Worm (Caenorhabditis elegans) whole organism, early embryonic: ENCODE measurements around the gene F08H9.3.

Source experiments
- B0310.2 ChIP-seq: sonication (generic microtip); optimal IDR thresholded peaks from 2 replicates; lab custom pipeline; 2016; ENCODE audit warnings: mild to moderate bottlenecking, missing genetic modification characterization, missing compliant biosample characterization
- F13C5.2 ChIP-seq: sonication (generic microtip); optimal IDR thresholded peaks from 2 replicates; lab custom pipeline; 2017; ENCODE audit warnings: mild to moderate bottlenecking, missing genetic modification characterization, inconsistent platforms, missing compliant biosample characterization
- aly-1 ChIP-seq: sonication (generic microtip); optimal IDR thresholded peaks from 2 replicates; lab custom pipeline; 2016; ENCODE audit warnings: missing genetic modification characterization, missing compliant biosample characterization
- ama-1 ChIP-seq: fragments of 150-350 bp; optimal IDR thresholded peaks from 2 replicates; lab custom pipeline; 2014
- ceh-13 ChIP-seq: fragments of 200-800 bp; sonication (Bioruptor generic); optimal IDR thresholded peaks from 2 replicates; lab custom pipeline; 2018; ENCODE audit warnings: mild to moderate bottlenecking, missing genetic modification characterization, missing compliant biosample characterization
- ceh-36 ChIP-seq: sonication (generic microtip); optimal IDR thresholded peaks from 2 replicates; lab custom pipeline; 2016; ENCODE audit warnings: missing genetic modification characterization, inconsistent platforms, missing compliant biosample characterization
- hmg-4 ChIP-seq: fragments of 200-800 bp; sonication (Bioruptor generic); optimal IDR thresholded peaks from 2 replicates; lab custom pipeline; 2018; ENCODE audit warnings: mild to moderate bottlenecking, missing genetic modification characterization, missing compliant biosample characterization
- hnd-1 ChIP-seq: sonication (generic microtip); optimal IDR thresholded peaks from 2 replicates; lab custom pipeline; 2016; ENCODE audit warnings: missing genetic modification characterization, missing compliant biosample characterization
- sea-1 ChIP-seq: fragments of 200-800 bp; sonication (Bioruptor generic); conservative IDR thresholded peaks from 2 replicates; pipeline ENCODE4 v1.3.6; 2022; ENCODE audit warnings: missing genetic modification characterization, missing compliant biosample characterization
- tbx-11 ChIP-seq: fragments of 200-800 bp; sonication (Bioruptor generic); IDR thresholded peaks from 2 replicates; pipeline ENCODE4 v1.3.6; 2022; ENCODE audit warnings: missing genetic modification characterization, missing compliant biosample characterization
- tbx-37 ChIP-seq: fragments of 200-800 bp; sonication (Bioruptor generic); conservative IDR thresholded peaks from 2 replicates; pipeline ENCODE4 v1.3.6; 2022; ENCODE audit warnings: missing genetic modification reagents, missing genetic modification characterization, missing compliant biosample characterization
- tra-4 ChIP-seq: sonication (generic microtip); optimal IDR thresholded peaks from 2 replicates; lab custom pipeline; 2017; ENCODE audit warnings: missing genetic modification characterization, missing compliant biosample characterization

DNA sequence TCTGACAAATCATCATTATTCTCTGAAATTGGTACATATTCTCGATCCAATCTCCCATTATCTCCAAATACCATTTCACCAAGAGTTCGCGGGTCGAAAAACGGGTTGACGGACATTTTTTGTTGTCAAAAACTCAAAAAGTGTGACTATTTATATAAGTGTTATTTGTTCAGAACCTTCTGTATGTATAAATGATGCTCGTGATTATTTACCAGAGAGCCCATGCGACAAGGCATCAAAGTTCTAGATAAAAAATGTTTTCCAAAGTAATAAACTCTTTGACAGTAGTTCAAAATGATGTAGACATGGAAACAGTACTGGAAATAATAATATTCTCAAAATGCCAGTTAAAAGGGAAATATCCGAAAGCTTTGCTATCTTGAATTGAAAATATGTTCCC is 485 bp downstream of the F08H9.3 start:
- TF ChIP-seq tbx-37 (no peak), ama-1 (lab: Kevin White, UChicago) (no peak), ceh-36 (tag; lab: Kevin White, UChicago) (no peak), ceh-13 (GFP tag; lab: Kevin White, UChicago) (no peak), aly-1 (no peak), hnd-1 (tag; lab: Kevin White, UChicago) (no peak), B0310.2 (tag; lab: Kevin White, UChicago) (no peak), F13C5.2 (tag; lab: Kevin White, UChicago) (no peak), hmg-4 (GFP tag; lab: Kevin White, UChicago) (no peak), sea-1 (no peak), tbx-11 (GFP tag; lab: Robert Waterston, UW) (no peak), tra-4 (tag; lab: Kevin White, UChicago) (no peak)
